Fruit fly (Drosophila melanogaster) whole organism, embryonic: ENCODE results near the gene CG11379.

Source experiments
- Antp ChIP-seq: fragments of 200-800 bp; sonication (Bioruptor generic); optimal IDR thresholded peaks from 3 replicates; lab custom pipeline; 2016; ENCODE audit warnings: missing biosample characterization, missing genetic modification characterization
- Awh ChIP-seq: fragments of 200-800 bp; sonication (Bioruptor generic); IDR thresholded peaks from 2 replicates; pipeline ENCODE4, ENCODE4 v1.3.6; 2022; ENCODE audit warnings: missing biosample characterization, missing genetic modification characterization
- Blimp-1 ChIP-seq: fragments of 200-800 bp; sonication (Bioruptor generic); optimal IDR thresholded peaks from 3 replicates; lab custom pipeline; 2018; ENCODE audit warnings: missing biosample characterization, missing genetic modification characterization, mild to moderate bottlenecking, moderate library complexity, missing genetic modification reagents
- Bteb2 ChIP-seq: fragments of 200-800 bp; sonication (Bioruptor generic); optimal IDR thresholded peaks from 2 replicates; lab custom pipeline; 2016; ENCODE audit warnings: missing biosample characterization, missing genetic modification characterization
- CG11247 ChIP-seq: fragments of 200-800 bp; sonication (Bioruptor generic); IDR thresholded peaks from 2 replicates; pipeline ENCODE4 v1.3.6; 2022; ENCODE audit warnings: missing biosample characterization, missing genetic modification characterization
- CG11723 ChIP-seq: fragments of 200-800 bp; sonication (Bioruptor generic); optimal IDR thresholded peaks from 2 replicates; lab custom pipeline; 2017; ENCODE audit warnings: missing biosample characterization, mild to moderate bottlenecking, missing genetic modification characterization
- CG14441 ChIP-seq: fragments of 200-800 bp; sonication (Bioruptor generic); IDR thresholded peaks from 2 replicates; pipeline ENCODE4 v1.3.6; 2022; ENCODE audit warnings: missing biosample characterization, missing genetic modification characterization
- CG15479 ChIP-seq: fragments of 200-800 bp; sonication (Bioruptor generic); optimal IDR thresholded peaks from 3 replicates; lab custom pipeline; 2019; ENCODE audit warnings: missing biosample characterization, mild to moderate bottlenecking, missing genetic modification characterization, moderate library complexity
- CG1647 ChIP-seq: fragments of 200-800 bp; sonication (Bioruptor generic); optimal IDR thresholded peaks from 3 replicates; lab custom pipeline; 2016; ENCODE audit warnings: missing biosample characterization, missing genetic modification characterization
- CG17802 ChIP-seq: fragments of 200-800 bp; sonication (Bioruptor generic); optimal IDR thresholded peaks from 2 replicates; lab custom pipeline; 2018; ENCODE audit warnings: missing biosample characterization, mild to moderate bottlenecking, missing genetic modification characterization, moderate library complexity
- CG18599 ChIP-seq: fragments of 200-800 bp; sonication (Bioruptor generic); optimal IDR thresholded peaks from 3 replicates; lab custom pipeline; 2017; ENCODE audit warnings: missing biosample characterization, missing genetic modification characterization, mild to moderate bottlenecking, moderate library complexity, missing genetic modification reagents
- CG2116 ChIP-seq: fragments of 200-800 bp; sonication (Bioruptor generic); optimal IDR thresholded peaks from 3 replicates; lab custom pipeline; 2018; ENCODE audit warnings: missing biosample characterization, mild to moderate bottlenecking, missing genetic modification characterization
- CG34376 ChIP-seq: fragments of 200-800 bp; sonication (Bioruptor generic); optimal IDR thresholded peaks from 2 replicates; lab custom pipeline; 2018; ENCODE audit warnings: missing biosample characterization, mild to moderate bottlenecking, missing genetic modification characterization
- CG3995 ChIP-seq: fragments of 200-800 bp; sonication (Bioruptor generic); optimal IDR thresholded peaks from 3 replicates; lab custom pipeline; 2016; ENCODE audit warnings: missing biosample characterization, missing genetic modification characterization
- CG6683 ChIP-seq: fragments of 200-800 bp; sonication (Bioruptor generic); optimal IDR thresholded peaks from 2 replicates; lab custom pipeline; 2017; ENCODE audit warnings: missing biosample characterization, mild to moderate bottlenecking, missing genetic modification characterization, missing genetic modification reagents
- D19B ChIP-seq: fragments of 200-800 bp; sonication (Bioruptor generic); optimal IDR thresholded peaks from 2 replicates; lab custom pipeline; 2017; ENCODE audit warnings: missing biosample characterization, mild to moderate bottlenecking, missing genetic modification characterization
- Dek ChIP-seq: fragments of 200-800 bp; sonication (Bioruptor generic); optimal IDR thresholded peaks from 3 replicates; lab custom pipeline; 2019; ENCODE audit warnings: missing biosample characterization, mild to moderate bottlenecking, missing genetic modification characterization, moderate library complexity
- Dll ChIP-seq: fragments of 200-800 bp; sonication (Bioruptor generic); IDR thresholded peaks from 4 replicates; pipeline ENCODE4 v1.3.6; 2022; ENCODE audit warnings: missing biosample characterization, missing genetic modification characterization; ENCODE audit not compliant: partially characterized antibody
- Ets65A ChIP-seq: fragments of 200-800 bp; sonication (Bioruptor generic); peaks from one replicate; lab custom pipeline; 2016; ENCODE audit warnings: missing biosample characterization, missing genetic modification characterization
- Hr3 ChIP-seq: fragments of 200-800 bp; sonication (Bioruptor generic); optimal IDR thresholded peaks from 3 replicates; lab custom pipeline; 2016; ENCODE audit warnings: missing biosample characterization, missing genetic modification characterization
- Hr51 ChIP-seq, 2 experiments: fragments of 200-800 bp; sonication (Bioruptor generic); optimal IDR thresholded peaks; 2 replicates in 1 of 2; 3 replicates in 1 of 2; lab custom pipeline; 2016 to 2018; ENCODE audit warnings: missing biosample characterization in 2 of 2, missing genetic modification characterization in 2 of 2, mild to moderate bottlenecking in 1 of 2, moderate library complexity in 1 of 2
- Max ChIP-seq: fragments of 200-800 bp; sonication (Bioruptor generic); optimal IDR thresholded peaks from 2 replicates; lab custom pipeline; 2016; ENCODE audit warnings: missing biosample characterization, mild to moderate bottlenecking, missing genetic modification characterization
- Neu2 ChIP-seq: fragments of 200-800 bp; sonication (Bioruptor generic); optimal IDR thresholded peaks from 3 replicates; lab custom pipeline; 2016; ENCODE audit warnings: missing biosample characterization, missing genetic modification characterization, borderline replicate concordance
- Nf-YB ChIP-seq: fragments of 200-800 bp; sonication (Bioruptor generic); optimal IDR thresholded peaks from 3 replicates; lab custom pipeline; 2019; ENCODE audit warnings: missing biosample characterization, mild to moderate bottlenecking, missing genetic modification characterization, moderate library complexity
- Nf-YC ChIP-seq: fragments of 200-800 bp; optimal IDR thresholded peaks from 3 replicates; lab custom pipeline; 2019; ENCODE audit warnings: missing biosample characterization, mild to moderate bottlenecking, missing genetic modification characterization, moderate library complexity
- Scr ChIP-seq: fragments of 200-800 bp; sonication (Bioruptor generic); IDR thresholded peaks from 2 replicates; pipeline ENCODE4 v1.3.6; 2022; ENCODE audit warnings: missing biosample characterization, missing genetic modification characterization; ENCODE audit not compliant: partially characterized antibody
- Sry-β ChIP-seq: fragments of 200-800 bp; sonication (Bioruptor generic); optimal IDR thresholded peaks from 2 replicates; lab custom pipeline; 2018; ENCODE audit warnings: missing biosample characterization, mild to moderate bottlenecking, missing genetic modification characterization, moderate library complexity
- bbx ChIP-seq: fragments of 200-800 bp; sonication (Bioruptor generic); IDR thresholded peaks from 2 replicates; pipeline ENCODE4 v1.3.6; 2022; ENCODE audit warnings: missing biosample characterization, missing genetic modification characterization; ENCODE audit not compliant: partially characterized antibody
- exex ChIP-seq: fragments of 200-800 bp; sonication (Bioruptor generic); optimal IDR thresholded peaks from 4 replicates; lab custom pipeline; 2018; ENCODE audit warnings: missing biosample characterization, mild to moderate bottlenecking, missing genetic modification characterization, moderate library complexity
- gem ChIP-seq: fragments of 200-800 bp; sonication (Bioruptor generic); optimal IDR thresholded peaks from 2 replicates; lab custom pipeline; 2019; ENCODE audit warnings: missing biosample characterization, mild to moderate bottlenecking, missing genetic modification characterization, moderate library complexity
- grn ChIP-seq: fragments of 200-800 bp; sonication (Bioruptor generic); optimal IDR thresholded peaks from 3 replicates; lab custom pipeline; 2017; ENCODE audit warnings: missing biosample characterization, missing genetic modification characterization
- oc ChIP-seq: fragments of 200-800 bp; sonication (Bioruptor generic); optimal IDR thresholded peaks from 2 replicates; lab custom pipeline; 2018; ENCODE audit warnings: missing biosample characterization, mild to moderate bottlenecking, missing genetic modification characterization, moderate library complexity
- org-1 ChIP-seq: fragments of 200-800 bp; sonication (Bioruptor generic); optimal IDR thresholded peaks from 2 replicates; lab custom pipeline; 2017; ENCODE audit warnings: missing biosample characterization, missing genetic modification characterization
- pho ChIP-seq: fragments of 200-800 bp; sonication (Bioruptor generic); optimal IDR thresholded peaks from 2 replicates; lab custom pipeline; 2016; ENCODE audit warnings: missing biosample characterization, missing genetic modification characterization
- row ChIP-seq: fragments of 200-800 bp; sonication (Bioruptor generic); IDR thresholded peaks from 3 replicates; pipeline ENCODE4 v1.3.6; 2022; ENCODE audit warnings: missing biosample characterization, missing genetic modification characterization
- stwl ChIP-seq: fragments of 200-800 bp; sonication (Bioruptor generic); optimal IDR thresholded peaks from 3 replicates; lab custom pipeline; 2018; ENCODE audit warnings: missing biosample characterization, mild to moderate bottlenecking, missing genetic modification characterization, moderate library complexity
- tap ChIP-seq: fragments of 200-800 bp; optimal IDR thresholded peaks from 3 replicates; lab custom pipeline; 2019; ENCODE audit warnings: missing biosample characterization, mild to moderate bottlenecking, missing genetic modification characterization, moderate library complexity
- tna ChIP-seq: fragments of 200-800 bp; sonication (Bioruptor generic); IDR thresholded peaks from 2 replicates; pipeline ENCODE4 v1.3.6; 2022; ENCODE audit warnings: missing biosample characterization, missing genetic modification characterization; ENCODE audit not compliant: partially characterized antibody
- zen2 ChIP-seq: fragments of 200-800 bp; sonication (Bioruptor generic); IDR thresholded peaks from 3 replicates; pipeline ENCODE4 v1.3.6; 2022; ENCODE audit warnings: missing biosample characterization, missing genetic modification characterization; ENCODE audit not compliant: partially characterized antibody

Gene CG11379

DNA sequence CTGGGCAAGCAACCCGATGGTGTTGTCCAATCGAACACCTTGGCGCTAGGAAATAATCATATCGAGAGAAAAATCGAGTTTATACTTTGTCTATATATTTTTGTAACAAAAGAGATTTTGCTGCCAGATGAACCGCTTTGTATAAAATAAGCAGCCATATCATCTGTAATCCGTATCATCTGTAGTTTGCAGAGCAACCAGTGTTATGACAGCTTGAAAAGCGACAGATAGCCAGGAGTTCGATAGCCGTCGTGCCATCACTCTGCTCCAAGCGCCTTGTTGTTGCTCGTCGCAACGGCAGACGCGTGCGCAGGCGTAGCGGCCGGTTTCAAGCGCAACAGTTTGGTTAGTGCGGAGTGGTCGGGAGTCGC lies 45.0 kb upstream of the CG11379 start (continued):
- TF ChIP-seq CG1647 (no peak), zen2 (GFP tag; lab: Robert Waterston, UW) (no peak), Blimp-1 (GFP tag; lab: Kevin White, UChicago) (no peak), pho (GFP tag; lab: Kevin White, UChicago) (no peak), Hr3 (GFP tag; lab: Kevin White, UChicago) (no peak), Bteb2 (GFP tag; lab: Kevin White, UChicago) (no peak), CG2116 (GFP tag; lab: Kevin White, UChicago) (no peak)

DNA sequence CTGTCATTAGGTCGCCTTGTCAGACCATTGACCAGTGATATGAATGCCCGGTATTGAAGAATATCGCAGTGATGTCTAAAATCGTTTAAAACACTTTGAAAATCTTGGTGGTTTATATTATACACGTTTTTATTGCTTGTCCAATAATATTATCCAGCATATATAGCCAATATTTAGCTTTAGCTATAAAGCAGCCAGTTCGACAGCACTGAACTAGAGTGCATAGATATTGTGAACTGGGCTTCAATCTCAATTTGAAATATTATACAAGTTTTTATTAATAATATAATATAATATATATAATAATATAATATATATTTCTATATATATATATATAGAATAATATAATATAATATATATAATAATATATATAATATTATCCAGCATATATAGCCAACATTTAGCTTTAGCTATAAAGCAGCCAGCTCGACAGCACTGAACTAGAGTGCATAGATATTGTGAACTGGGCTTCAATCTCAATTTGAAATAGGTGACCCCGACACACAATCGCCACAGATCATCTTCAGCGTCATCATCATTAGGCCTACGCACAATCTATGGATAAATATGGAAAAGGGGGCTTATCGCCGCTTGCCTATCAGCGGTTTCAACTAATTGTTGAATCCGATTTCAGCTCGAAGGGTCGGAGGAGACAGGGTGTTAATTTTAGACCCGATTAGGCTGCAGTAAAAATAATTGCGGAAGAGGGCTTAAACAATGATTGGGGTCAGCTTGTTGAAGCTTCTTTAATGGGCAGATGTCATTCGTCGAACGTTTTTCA lies 37.2 kb upstream of the CG11379 start:
- TF ChIP-seq grn (GFP tag; lab: Kevin White, UChicago) (peak; percentile 57), row (GFP tag; lab: Robert Waterston, UW) (peak; percentile 53), oc (tag; lab: Kevin White, UChicago) (peak; percentile 27), org-1 (GFP tag; lab: Kevin White, UChicago) (no peak), gem (tag; lab: Kevin White, UChicago) (no peak), Sry-β (GFP tag; lab: Kevin White, UChicago) (peak; percentile 78), CG17802 (tag; lab: Kevin White, UChicago) (peak; percentile 59), Awh (peak; percentile 87), CG15479 (GFP tag; lab: Kevin White, UChicago) (peak; percentile 11)

DNA sequence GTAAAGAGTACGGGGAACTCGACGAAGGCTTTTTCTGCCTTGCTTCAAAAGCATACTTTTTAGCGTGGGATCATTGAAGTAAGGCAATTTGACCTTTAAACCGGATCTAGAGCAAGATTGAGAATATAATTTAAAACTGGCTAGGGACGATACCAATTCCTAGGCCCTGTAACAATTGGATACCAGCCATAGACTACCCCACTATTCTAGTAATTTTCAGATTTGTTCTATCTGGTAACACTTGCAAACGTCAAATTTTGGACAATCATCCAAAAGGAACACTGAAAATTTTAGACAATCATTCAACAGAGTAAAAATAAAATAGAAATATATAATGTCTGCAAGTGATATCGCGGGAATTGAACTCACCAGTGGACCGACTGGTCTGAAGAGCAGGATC lies 34.6 kb upstream of the CG11379 start, which contains the start of gene CG14628:
TSS of gene CG14628 (plus strand) at position 301 of the 400 bp plus-strand sequence.
- no peak for TF ChIP-seq bbx (GFP tag; lab: Robert Waterston, UW)
- TF ChIP-seq Hr51 (GFP tag; optimal IDR thresholded peaks at IDR 0.05; lab: Kevin White, UChicago): no peak
- TF ChIP-seq CG14441 (GFP tag; lab: Robert Waterston, UW): no peak
- no peak for TF ChIP-seq CG11723 (GFP tag; lab: Kevin White, UChicago)
- TF ChIP-seq CG6683 (GFP tag; lab: Kevin White, UChicago): no peak
- TF ChIP-seq stwl (tag; lab: Kevin White, UChicago): peak; percentile 8
- no peak for TF ChIP-seq Antp (GFP tag; lab: Kevin White, UChicago)
- TF ChIP-seq Dll: no peak
- no peak for TF ChIP-seq Max (GFP tag; lab: Kevin White, UChicago)

DNA sequence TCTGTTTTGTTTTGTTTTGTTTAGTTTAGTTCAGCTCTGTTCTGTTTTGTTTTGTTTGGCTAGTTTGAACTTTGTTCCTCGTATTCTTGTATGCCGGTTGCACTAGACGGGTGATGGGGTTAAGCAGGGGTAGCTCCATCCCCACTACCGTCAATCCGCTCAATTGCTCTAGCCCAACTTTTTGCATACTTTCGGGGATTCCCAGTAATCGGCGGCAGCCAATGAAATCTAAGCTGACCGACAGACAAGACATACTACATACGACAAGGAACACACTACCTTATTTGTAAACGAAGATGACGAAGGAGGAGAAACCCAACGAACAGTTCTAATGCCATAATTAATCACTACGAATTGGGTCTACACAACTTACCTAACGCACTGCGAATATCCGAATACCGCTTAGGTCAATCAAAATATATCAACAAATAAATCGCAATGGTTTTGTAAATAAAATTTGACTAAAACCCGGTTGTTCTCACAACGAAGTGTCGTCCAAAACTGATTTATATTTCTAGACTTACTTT lies 18.0 kb upstream of the CG11379 start, which contains the start of gene eIF4E7:
TSS of gene eIF4E7 (minus strand) at position 477 of the 527 bp plus-strand sequence.
- TF ChIP-seq Nf-YB (GFP tag; lab: Kevin White, UChicago): peak; percentile 84
- TF ChIP-seq tap (tag; lab: Kevin White, UChicago): no peak
- peak; percentile 65 for TF ChIP-seq Nf-YC

DNA sequence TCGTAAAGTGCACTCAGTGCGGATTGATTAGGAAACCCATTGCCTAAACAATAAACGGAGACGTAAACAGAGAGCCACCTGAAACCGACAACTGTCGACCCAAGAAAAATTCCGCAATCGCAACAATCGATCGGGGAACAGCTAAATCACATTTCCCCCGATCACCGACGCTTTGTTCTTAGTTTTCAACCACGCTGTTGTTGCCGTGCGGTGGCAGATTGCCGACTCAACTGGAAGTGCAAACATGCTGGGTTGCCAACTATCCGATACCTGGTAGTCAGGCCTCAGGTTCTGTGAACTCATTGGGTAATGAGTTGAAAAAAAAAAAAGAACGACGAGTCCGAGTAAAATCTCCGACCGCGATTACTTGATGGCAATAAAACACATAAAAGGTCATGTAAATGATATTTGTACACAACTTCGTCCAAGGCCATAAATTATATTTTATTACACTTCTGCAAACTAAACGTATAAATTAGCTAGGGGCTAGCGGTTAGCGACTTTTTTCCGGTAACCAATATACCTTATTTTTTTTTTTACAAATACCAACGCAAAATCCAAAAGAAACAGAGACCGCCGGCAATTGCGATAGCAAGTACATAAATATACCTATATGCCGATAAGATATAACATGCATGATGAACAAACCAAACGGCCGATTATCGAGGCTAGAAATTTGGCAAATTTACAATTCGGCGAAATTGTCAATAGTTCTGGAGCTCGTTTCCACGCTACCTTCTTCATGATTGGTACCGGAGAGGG lies 9.7 kb upstream of the CG11379 start, which contains the start of gene CG11378:
TSS of gene CG11378 (plus strand) at position 712 of the 762 bp plus-strand sequence.
- TF ChIP-seq CG34376 (GFP tag; lab: Kevin White, UChicago): peak; percentile 68
- TF ChIP-seq Neu2 (GFP tag; lab: Kevin White, UChicago): no peak
- TF ChIP-seq Dek (tag; lab: Kevin White, UChicago): no peak
- TF ChIP-seq Ets65A (GFP tag; lab: Kevin White, UChicago): peak; percentile 31
- TF ChIP-seq row (GFP tag; lab: Robert Waterston, UW): peak; percentile 31; the same call in 1 of the 3 replicates
- TF ChIP-seq exex: peak; percentile 66
- peak; percentile 85 for TF ChIP-seq D19B (GFP tag; lab: Kevin White, UChicago)
- TF ChIP-seq tna (GFP tag; lab: Robert Waterston, UW): 0 out of 2 replicates have a peak, but pooled peaks have one; percentile 7
- no peak for TF ChIP-seq CG11247
- TF ChIP-seq CG18599 (GFP tag; lab: Kevin White, UChicago): peak; percentile 16
- TF ChIP-seq CG3995: peak; percentile 3
- TF ChIP-seq Scr: no peak
